Fruit fly (Drosophila melanogaster) whole organism, prepupa: Measurements from ENCODE around the gene CG11983.

Source experiments
- CG11294 ChIP-seq: fragments of 200-800 bp; sonication (Bioruptor generic); IDR thresholded peaks from 2 replicates; pipeline ENCODE4 v1.3.6; 2022; ENCODE audit warnings: missing biosample characterization, missing genetic modification characterization
- CG11762 ChIP-seq: fragments of 200-800 bp; sonication (Bioruptor generic); optimal IDR thresholded peaks from 3 replicates; lab custom pipeline; 2016; ENCODE audit warnings: missing biosample characterization, missing genetic modification characterization; ENCODE audit not compliant: insufficient read depth
- CG15336 ChIP-seq: fragments of 200-800 bp; sonication (Bioruptor generic); IDR thresholded peaks from 2 replicates; pipeline ENCODE4 v1.3.6; 2022; ENCODE audit warnings: missing biosample characterization, missing genetic modification characterization
- CG16779 ChIP-seq: fragments of 200-800 bp; sonication (Bioruptor generic); optimal IDR thresholded peaks from 3 replicates; lab custom pipeline; 2017; ENCODE audit warnings: missing biosample characterization, mild to moderate bottlenecking, missing genetic modification characterization
- CG3032 ChIP-seq: fragments of 200-800 bp; optimal IDR thresholded peaks from 2 replicates; lab custom pipeline; 2019; ENCODE audit warnings: missing biosample characterization, mild to moderate bottlenecking, missing genetic modification characterization, moderate library complexity
- CG31627 ChIP-seq: fragments of 200-800 bp; sonication (Bioruptor generic); optimal IDR thresholded peaks from 3 replicates; lab custom pipeline; 2016; ENCODE audit warnings: missing biosample characterization, missing genetic modification characterization
- CG32006 ChIP-seq: fragments of 200-800 bp; sonication (Bioruptor generic); optimal IDR thresholded peaks from 3 replicates; lab custom pipeline; 2017; ENCODE audit warnings: missing biosample characterization, mild to moderate bottlenecking, missing genetic modification characterization
- CG34406 ChIP-seq: fragments of 200-800 bp; sonication (Bioruptor generic); optimal IDR thresholded peaks from 3 replicates; lab custom pipeline; 2016; ENCODE audit warnings: missing biosample characterization, missing genetic modification characterization
- CG4318 ChIP-seq: fragments of 200-800 bp; sonication (Bioruptor generic); optimal IDR thresholded peaks from 3 replicates; lab custom pipeline; 2017; ENCODE audit warnings: missing biosample characterization, mild to moderate bottlenecking, missing genetic modification characterization
- CG6163 ChIP-seq: fragments of 200-800 bp; sonication (Bioruptor generic); IDR thresholded peaks from 3 replicates; pipeline ENCODE4 v1.3.6; 2022; ENCODE audit warnings: missing biosample characterization, missing genetic modification characterization
- CG6792 ChIP-seq: fragments of 200-800 bp; sonication (Bioruptor generic); optimal IDR thresholded peaks from 3 replicates; lab custom pipeline; 2016; ENCODE audit warnings: missing biosample characterization, missing genetic modification characterization
- CG6854 ChIP-seq: fragments of 200-800 bp; sonication (Bioruptor generic); optimal IDR thresholded peaks from 2 replicates; lab custom pipeline; 2017; ENCODE audit warnings: missing biosample characterization, mild to moderate bottlenecking, missing genetic modification characterization
- CG7368 ChIP-seq: fragments of 200-800 bp; sonication (Bioruptor generic); optimal IDR thresholded peaks from 3 replicates; lab custom pipeline; 2016; ENCODE audit warnings: missing biosample characterization, missing genetic modification characterization
- CG8119 ChIP-seq: fragments of 200-800 bp; sonication (Bioruptor generic); IDR thresholded peaks from 3 replicates; pipeline ENCODE4 v1.3.6; 2022; ENCODE audit warnings: missing biosample characterization, missing genetic modification characterization
- CG8319 ChIP-seq: fragments of 200-800 bp; sonication (Bioruptor generic); optimal IDR thresholded peaks from 3 replicates; lab custom pipeline; 2016; ENCODE audit warnings: missing biosample characterization, missing genetic modification characterization
- CG8632 ChIP-seq: fragments of 200-800 bp; sonication (Bioruptor generic); optimal IDR thresholded peaks from 3 replicates; lab custom pipeline; 2016; ENCODE audit warnings: missing biosample characterization, missing genetic modification characterization
- CG9139 ChIP-seq: fragments of 200-800 bp; sonication (Bioruptor generic); optimal IDR thresholded peaks from 3 replicates; lab custom pipeline; 2017; ENCODE audit warnings: missing biosample characterization, mild to moderate bottlenecking, missing genetic modification characterization
- Eip78C ChIP-seq: fragments of 200-800 bp; sonication (Bioruptor generic); peaks from one replicate; lab custom pipeline; 2016; ENCODE audit warnings: missing biosample characterization, missing genetic modification characterization
- Eip93F ChIP-seq: fragments of 200-800 bp; sonication (Bioruptor generic); optimal IDR thresholded peaks from 2 replicates; lab custom pipeline; 2016; ENCODE audit warnings: missing biosample characterization, mild to moderate bottlenecking, missing genetic modification characterization
- Ets21C ChIP-seq: fragments of 200-800 bp; sonication (Bioruptor generic); optimal IDR thresholded peaks from 3 replicates; lab custom pipeline; 2016; ENCODE audit warnings: missing biosample characterization, missing genetic modification characterization
- Ets96B ChIP-seq: fragments of 200-800 bp; optimal IDR thresholded peaks from 2 replicates; lab custom pipeline; 2019; ENCODE audit warnings: missing biosample characterization, mild to moderate bottlenecking, missing genetic modification characterization, moderate library complexity
- Gug ChIP-seq: fragments of 200-800 bp; sonication (Bioruptor generic); IDR thresholded peaks from 2 replicates; pipeline ENCODE4 v1.3.6; 2022; ENCODE audit warnings: missing biosample characterization, missing genetic modification characterization
- Hr39 ChIP-seq: fragments of 200-800 bp; sonication (Bioruptor generic); optimal IDR thresholded peaks from 2 replicates; lab custom pipeline; 2016; ENCODE audit warnings: missing biosample characterization, missing genetic modification characterization
- Met ChIP-seq: fragments of 200-800 bp; sonication (Bioruptor generic); optimal IDR thresholded peaks from 3 replicates; lab custom pipeline; 2016; ENCODE audit warnings: missing biosample characterization, missing genetic modification characterization
- OdsH ChIP-seq: fragments of 200-800 bp; sonication (Bioruptor generic); optimal IDR thresholded peaks from 3 replicates; lab custom pipeline; 2016; ENCODE audit warnings: missing biosample characterization, missing genetic modification characterization
- Smox ChIP-seq: fragments of 200-800 bp; sonication (Bioruptor generic); optimal IDR thresholded peaks from 3 replicates; lab custom pipeline; 2016; ENCODE audit warnings: missing biosample characterization, missing genetic modification characterization
- Sox102F ChIP-seq: fragments of 200-800 bp; sonication (Bioruptor generic); optimal IDR thresholded peaks from 2 replicates; lab custom pipeline; 2016; ENCODE audit warnings: missing biosample characterization, mild to moderate bottlenecking, missing genetic modification characterization
- Sox14 ChIP-seq: fragments of 200-800 bp; sonication (Bioruptor generic); optimal IDR thresholded peaks from 3 replicates; lab custom pipeline; 2016; ENCODE audit warnings: missing biosample characterization, missing genetic modification characterization
- Sox15 ChIP-seq: fragments of 200-800 bp; sonication (Bioruptor generic); optimal IDR thresholded peaks from 3 replicates; lab custom pipeline; 2016; ENCODE audit warnings: missing biosample characterization, missing genetic modification characterization
- cyc ChIP-seq: fragments of 200-800 bp; sonication (Bioruptor generic); optimal IDR thresholded peaks from 3 replicates; lab custom pipeline; 2016; ENCODE audit warnings: missing biosample characterization, missing genetic modification characterization
- dac ChIP-seq: fragments of 200-800 bp; sonication (Bioruptor generic); optimal IDR thresholded peaks from 2 replicates; lab custom pipeline; 2017; ENCODE audit warnings: missing biosample characterization, mild to moderate bottlenecking, missing genetic modification characterization
- eg ChIP-seq: fragments of 200-800 bp; sonication (Bioruptor generic); IDR thresholded peaks from 3 replicates; pipeline ENCODE4 v1.3.6; 2022; ENCODE audit warnings: missing biosample characterization, missing genetic modification characterization
- esn ChIP-seq: fragments of 200-800 bp; sonication (Bioruptor generic); optimal IDR thresholded peaks from 2 replicates; lab custom pipeline; 2016; ENCODE audit warnings: missing biosample characterization, mild to moderate bottlenecking, missing genetic modification characterization, moderate library complexity
- fd59A ChIP-seq: fragments of 200-800 bp; sonication (Bioruptor generic); optimal IDR thresholded peaks from 2 replicates; lab custom pipeline; 2017; ENCODE audit warnings: missing biosample characterization, mild to moderate bottlenecking, missing genetic modification characterization, missing genetic modification reagents
- fd85E ChIP-seq: fragments of 200-800 bp; sonication (Bioruptor generic); optimal IDR thresholded peaks from 3 replicates; lab custom pipeline; 2016; ENCODE audit warnings: missing biosample characterization, missing genetic modification characterization
- fkh ChIP-seq: fragments of 200-800 bp; sonication (Bioruptor generic); optimal IDR thresholded peaks from 3 replicates; lab custom pipeline; 2017; ENCODE audit warnings: missing biosample characterization, mild to moderate bottlenecking, missing genetic modification characterization, moderate library complexity
- lz ChIP-seq: fragments of 200-800 bp; sonication (Bioruptor generic); optimal IDR thresholded peaks from 3 replicates; lab custom pipeline; 2016; ENCODE audit warnings: missing biosample characterization, missing genetic modification characterization
- salr ChIP-seq, 2 experiments: fragments of 200-800 bp; sonication (Bioruptor generic); optimal IDR thresholded peaks; 3 replicates each; lab custom pipeline; 2016 to 2018; ENCODE audit warnings: missing biosample characterization in 2 of 2, missing genetic modification characterization in 2 of 2, mild to moderate bottlenecking in 1 of 2
- svp ChIP-seq: fragments of 200-800 bp; sonication (Bioruptor generic); peaks from one replicate; lab custom pipeline; 2016; ENCODE audit warnings: missing biosample characterization, missing genetic modification characterization
- topi ChIP-seq: fragments of 200-800 bp; sonication (Bioruptor generic); optimal IDR thresholded peaks from 3 replicates; lab custom pipeline; 2016; ENCODE audit warnings: missing biosample characterization, missing genetic modification characterization
- vri ChIP-seq: fragments of 200-800 bp; sonication (Bioruptor generic); optimal IDR thresholded peaks from 3 replicates; lab custom pipeline; 2016; ENCODE audit warnings: missing biosample characterization, mild to moderate bottlenecking, missing genetic modification characterization

CG11983 gene

DNA sequence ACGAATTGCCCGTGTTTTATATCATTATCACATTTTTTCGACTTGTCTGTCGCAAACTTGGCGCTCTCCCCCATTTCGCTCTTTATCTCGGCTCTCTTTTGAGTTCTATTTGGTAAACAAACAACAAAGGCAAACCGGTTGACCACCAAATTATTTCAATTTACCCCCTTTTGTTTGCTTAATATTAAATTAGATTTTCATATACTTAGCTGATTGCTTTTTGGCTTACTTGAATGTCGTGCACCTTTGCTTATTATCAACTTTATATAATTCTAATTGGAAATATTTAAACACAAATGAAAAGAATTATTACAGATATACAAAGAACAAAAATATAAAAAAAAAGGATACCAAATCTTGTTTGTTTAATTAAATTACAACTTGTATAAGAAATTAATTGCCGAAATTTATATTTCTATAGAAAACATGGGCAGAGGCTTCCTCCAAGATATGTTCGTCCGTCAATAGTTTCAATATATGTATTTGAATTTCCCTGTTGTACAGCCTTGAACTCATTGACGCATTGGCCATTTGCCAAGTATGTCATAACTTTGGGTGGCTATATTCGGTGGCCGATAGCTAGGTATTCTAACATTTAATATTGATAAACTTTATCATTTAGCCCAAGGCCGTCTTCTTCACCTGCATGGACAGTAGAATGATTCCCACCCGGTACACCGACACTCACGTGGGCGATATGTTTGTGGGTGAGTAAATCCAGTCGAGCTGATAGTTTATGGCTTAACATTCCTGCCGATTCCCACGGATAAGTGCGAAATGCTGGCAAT lies 26.7 kb upstream of the CG11983 start:
- peak; percentile 25 for TF ChIP-seq fkh
- TF ChIP-seq CG4318 = no peak

DNA sequence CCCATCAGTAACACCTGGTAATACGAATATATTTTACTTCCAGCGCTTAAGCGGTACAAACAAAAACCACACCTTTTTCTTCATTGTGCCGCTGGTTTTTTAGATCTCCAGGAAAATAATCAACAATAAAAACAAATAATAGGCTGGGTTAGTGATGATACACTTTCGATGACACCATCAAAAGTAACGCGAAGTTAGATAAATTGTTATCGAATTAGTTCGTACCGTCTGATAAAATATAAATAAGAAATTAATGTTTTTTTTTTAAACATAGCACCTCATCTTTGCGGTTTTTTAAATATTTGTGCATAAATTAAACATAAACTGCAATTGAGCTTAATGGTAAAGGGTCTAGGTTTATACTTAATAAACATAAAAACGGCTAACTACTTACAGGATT lies 24.0 kb upstream of the CG11983 start, which contains the start of gene RagA-B:
TSS of gene RagA-B (minus strand) at position 175 of the 400 bp plus-strand sequence.
- TF ChIP-seq svp (no peak), topi (GFP tag; lab: Kevin White, UChicago) (no peak), fkh (peak; percentile 33)

DNA sequence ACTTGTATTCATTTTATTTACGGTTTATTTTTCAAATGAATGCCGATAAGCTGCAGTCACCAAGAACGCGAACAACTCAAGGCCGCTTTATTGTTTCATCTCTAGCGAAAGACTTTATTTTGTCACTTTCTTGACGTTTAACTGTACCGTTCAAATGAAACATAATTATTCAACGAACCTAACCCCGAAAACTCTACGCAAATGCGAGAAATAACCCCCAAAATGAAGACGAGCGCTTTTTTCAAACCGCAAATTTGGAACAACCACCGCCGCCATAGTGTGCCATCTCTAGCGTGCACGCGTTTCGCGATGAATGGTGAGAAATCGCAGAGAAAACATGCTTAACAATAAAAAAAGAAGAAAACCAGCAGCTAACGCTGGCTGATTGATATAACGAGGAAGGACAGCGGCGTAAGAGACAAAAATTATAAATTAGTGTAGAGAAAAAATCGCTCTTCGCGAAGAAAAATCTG lies 23.5 kb upstream of the CG11983 start, which contains the start of gene CG11970:
TSS of gene CG11970 (plus strand) at position 117 of the 473 bp plus-strand sequence.
- TF ChIP-seq CG7368 (no peak), Ets96B (tag; lab: Kevin White, UChicago) (peak; percentile 8), lz (GFP tag; lab: Kevin White, UChicago) (peak; percentile 39), vri (GFP tag; lab: Kevin White, UChicago) (no peak), CG31627 (peak; percentile 46), fd85E (GFP tag; lab: Kevin White, UChicago) (no peak), Ets21C (GFP tag; lab: Kevin White, UChicago) (no peak), Sox14 (GFP tag; lab: Kevin White, UChicago) (peak; percentile 32), CG6854 (GFP tag; lab: Kevin White, UChicago) (peak; percentile 11), CG15336 (GFP tag; lab: Robert Waterston, UW) (0 out of 2 replicates have a peak, but pooled peaks have one; percentile 22), Sox15 (GFP tag; lab: Kevin White, UChicago) (peak; percentile 25), salr (GFP tag; optimal IDR thresholded peaks at IDR 0.05; lab: Kevin White, UChicago) (no peak), CG8319 (GFP tag; lab: Kevin White, UChicago) (peak; percentile 11), eg (GFP tag; lab: Robert Waterston, UW) (peak; percentile 53; the same call in 2 of the 3 replicates), CG8119 (0 out of 3 replicates have a peak, but pooled peaks have one; percentile 21), CG16779 (tag; lab: Kevin White, UChicago) (no peak), CG32006 (GFP tag; lab: Kevin White, UChicago) (no peak), Hr39 (GFP tag; lab: Kevin White, UChicago) (peak; percentile 61), cyc (peak; percentile 44), dac (GFP tag; lab: Kevin White, UChicago) (no peak), CG6163 (no peak), esn (peak; percentile 58)

DNA sequence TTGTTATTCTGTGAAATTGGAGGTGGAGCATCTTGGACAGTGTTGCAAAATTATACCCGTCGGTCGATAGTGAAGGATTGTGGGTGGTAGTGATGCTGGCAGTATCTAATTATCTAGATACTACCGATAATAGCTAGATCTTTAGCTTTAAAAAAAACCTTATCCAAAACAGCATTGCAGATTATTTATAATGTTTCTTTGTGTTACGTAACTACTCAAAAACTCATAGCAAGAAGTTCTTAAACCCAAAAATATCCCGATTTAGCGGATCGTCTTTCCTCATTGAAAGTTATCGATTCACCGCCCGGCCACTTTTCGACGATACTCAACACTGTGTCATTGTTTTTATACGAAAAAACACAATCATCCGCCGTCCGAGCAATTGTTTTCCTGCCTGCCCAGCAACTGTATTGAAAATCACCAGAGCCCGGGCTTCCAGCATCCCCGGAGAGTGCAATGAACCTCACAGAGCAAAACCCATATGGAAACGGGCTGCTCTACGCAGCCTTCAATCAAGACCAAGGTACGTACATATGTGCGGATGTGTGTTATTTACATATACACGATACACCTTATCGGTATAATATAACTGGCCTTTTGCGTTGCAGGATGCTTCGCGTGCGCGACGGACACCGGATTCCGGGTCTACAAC lies 15.1 kb upstream of the CG11983 start, which contains the start of gene CG11975:
TSS of gene CG11975 (plus strand) at position 326 of the 652 bp plus-strand sequence.
- TF ChIP-seq Eip78C (GFP tag; lab: Kevin White, UChicago) (peak; percentile 87), cyc (peak; percentile 79), CG8319 (GFP tag; lab: Kevin White, UChicago) (peak; percentile 52), fkh (no peak), OdsH (GFP tag; lab: Kevin White, UChicago) (peak; percentile 82), CG6163 (peak; percentile 46; the same call in 2 of the 3 replicates), fd85E (GFP tag; lab: Kevin White, UChicago) (peak; percentile 22), Gug (GFP tag; lab: Robert Waterston, UW) (0 out of 2 replicates have a peak, but pooled peaks have one; percentile 33), Eip93F (GFP tag; lab: Kevin White, UChicago) (no peak), topi (GFP tag; lab: Kevin White, UChicago) (peak; percentile 80), CG11762 (no peak), Sox15 (GFP tag; lab: Kevin White, UChicago) (peak; percentile 53), salr (GFP tag; optimal IDR thresholded peaks at IDR 0.05; lab: Kevin White, UChicago) (peak in 1 of 2 experiments; percentile 34), Sox102F (GFP tag; lab: Kevin White, UChicago) (no peak), CG15336 (GFP tag; lab: Robert Waterston, UW) (no peak), CG3032 (tag; lab: Kevin White, UChicago) (peak; percentile 65), Smox (GFP tag; lab: Kevin White, UChicago) (no peak), CG8632 (GFP tag; lab: Kevin White, UChicago) (no peak), Met (GFP tag; lab: Kevin White, UChicago) (no peak), lz (GFP tag; lab: Kevin White, UChicago) (peak; percentile 85), fd59A (GFP tag; lab: Kevin White, UChicago) (peak; percentile 56), CG34406 (GFP tag; lab: Kevin White, UChicago) (peak; percentile 61), CG11294 (GFP tag; lab: Robert Waterston, UW) (0 out of 2 replicates have a peak, but pooled peaks have one; percentile 21), CG7368 (peak; percentile 42), Ets21C (GFP tag; lab: Kevin White, UChicago) (no peak), eg (GFP tag; lab: Robert Waterston, UW) (peak; percentile 15; the same call in 1 of the 3 replicates), CG8119 (no peak), CG6792 (GFP tag; lab: Kevin White, UChicago) (peak; percentile 58), CG9139 (GFP tag; lab: Kevin White, UChicago) (no peak)
